Worm (Caenorhabditis elegans): ENCODE measurements around the gene srsx-18.

Gene srsx-18

ce11 chrV:5963092-5963491 is 40.8 kb downstream of the srsx-18 start:
- TF ChIP-seq F37D6.2 (tag; optimal IDR thresholded peaks at IDR 0.05) (no peak), ZK546.5 (tag; optimal IDR thresholded peaks at IDR 0.05) (no peak), jun-1 (tag; optimal IDR thresholded peaks at IDR 0.05) (no peak), unc-130 (GFP tag; optimal IDR thresholded peaks at IDR 0.05) (no peak), hif-1 (tag; optimal IDR thresholded peaks at IDR 0.05) (no peak), madf-5 (GFP tag; IDR thresholded peaks at IDR 0.05) (no peak), ces-1 (GFP tag; optimal IDR thresholded peaks at IDR 0.05) (no peak)

- peak in 1 of 2 experiments; percentile 71 for TF ChIP-seq daf-16 (GFP tag; optimal IDR thresholded peaks at IDR 0.05)
- peak; percentile 92 for TF ChIP-seq daf-16 (tag; optimal IDR thresholded peaks at IDR 0.05)
- no peak for TF ChIP-seq fkh-10 (GFP tag; optimal IDR thresholded peaks at IDR 0.05)
- peak; percentile 59 for TF ChIP-seq hlh-11 (tag; optimal IDR thresholded peaks at IDR 0.05)
- peak; percentile 5 for TF ChIP-seq rbr-2 (tag; optimal IDR thresholded peaks at IDR 0.05)
- TF ChIP-seq lsy-2 (tag; optimal IDR thresholded peaks at IDR 0.05) = peak in 1 of 2 experiments; percentile 49
- TF ChIP-seq hlh-30 (tag; optimal IDR thresholded peaks at IDR 0.05; ENCODE audit: insufficient read depth) = peak; percentile 30
- TF ChIP-seq unc-62 (GFP tag; optimal IDR thresholded peaks at IDR 0.05 in 1 of 2) = peak in 1 of 2 experiments; percentile 97
- no peak for TF ChIP-seq unc-62 (tag; optimal IDR thresholded peaks at IDR 0.05)
- TF ChIP-seq mep-1 (tag; optimal IDR thresholded peaks at IDR 0.05) = peak; percentile 13
- TF ChIP-seq ceh-28 (tag; optimal IDR thresholded peaks at IDR 0.05) = peak; percentile 42
- no peak for TF ChIP-seq nhr-76 (tag; optimal IDR thresholded peaks at IDR 0.05)
These were observed 41.4 kb downstream of the srsx-18 start, which contains the start of gene pcm-1 for ce11 chrV:5963696-5964095. Gene pcm-1 (minus strand): TSS chrV:5963882.

ce11 chrV:5964658-5965178 is 42.4 kb downstream of the srsx-18 start:
- peak; percentile 23 for TF ChIP-seq mep-1 (tag; optimal IDR thresholded peaks at IDR 0.05)
- TF ChIP-seq pha-4 (GFP tag; IDR thresholded peaks at IDR 0.05) = no peak
- TF ChIP-seq pha-4 (tag; optimal IDR thresholded peaks at IDR 0.05) = no peak
- TF ChIP-seq madf-5 (GFP tag; IDR thresholded peaks at IDR 0.05) = no peak
- TF ChIP-seq hlh-30 (tag; optimal IDR thresholded peaks at IDR 0.05; ENCODE audit: insufficient read depth) = peak; percentile 56
- peak in 1 of 2 experiments; percentile 95 for TF ChIP-seq unc-62 (GFP tag; optimal IDR thresholded peaks at IDR 0.05 in 1 of 2)
- no peak for TF ChIP-seq unc-62 (tag; optimal IDR thresholded peaks at IDR 0.05)
- TF ChIP-seq lsy-2 (tag; optimal IDR thresholded peaks at IDR 0.05) = peak in 1 of 2 experiments; percentile 7
- TF ChIP-seq hlh-11 (tag; optimal IDR thresholded peaks at IDR 0.05) = peak; percentile 28
- TF ChIP-seq fkh-10 (GFP tag; optimal IDR thresholded peaks at IDR 0.05) = peak; percentile 18

ce11 chrV:5972582-5972981 is 50.2 kb downstream of the srsx-18 start:
- TF ChIP-seq hmg-1.1 (GFP tag; IDR thresholded peaks at IDR 0.05) (no peak), unc-62 (GFP tag; optimal IDR thresholded peaks at IDR 0.05 in 1 of 2) (peak in 1 of 2 experiments; percentile 91), unc-62 (tag; optimal IDR thresholded peaks at IDR 0.05) (no peak)

- peak in 1 of 2 experiments; percentile 92 for TF ChIP-seq unc-62 (GFP tag; optimal IDR thresholded peaks at IDR 0.05 in 1 of 2)
- TF ChIP-seq unc-62 (tag; optimal IDR thresholded peaks at IDR 0.05) = no peak
- TF ChIP-seq ces-1 (GFP tag; optimal IDR thresholded peaks at IDR 0.05) = no peak
These were observed 51.4 kb downstream of the srsx-18 start for ce11 chrV:5973713-5974112.
